Fruit fly (Drosophila melanogaster) whole organism, wandering third instar larva: ENCODE results near the gene CG14565.

Experiments
- Abd-B ChIP-seq: fragments of >200 bp; optimal IDR thresholded peaks from 2 replicates; lab custom pipeline; 2017; ENCODE audit warnings: missing biosample characterization, missing genetic modification characterization
- CG32264 ChIP-seq: fragments of 200-800 bp; sonication (Bioruptor generic); optimal IDR thresholded peaks from 2 replicates; lab custom pipeline; 2016; ENCODE audit warnings: missing biosample characterization, missing genetic modification characterization
- CG9705 ChIP-seq: fragments of 200-800 bp; sonication (Bioruptor generic); optimal IDR thresholded peaks from 2 replicates; lab custom pipeline; 2018; ENCODE audit warnings: missing biosample characterization, mild to moderate bottlenecking, missing genetic modification characterization
- CrebA ChIP-seq: fragments of 200-800 bp; sonication (Bioruptor generic); optimal IDR thresholded peaks from 2 replicates; lab custom pipeline; 2016; ENCODE audit warnings: missing biosample characterization, mild to moderate bottlenecking, missing genetic modification characterization, borderline replicate concordance
- Dfd ChIP-seq: fragments of >200 bp; optimal IDR thresholded peaks from 2 replicates; lab custom pipeline; 2017; ENCODE audit warnings: missing biosample characterization, missing genetic modification characterization
- Dif ChIP-seq: fragments of 200-275, 200-300 bp; sonication (Bioruptor generic); optimal IDR thresholded peaks from 2 replicates; lab custom pipeline; 2018; ENCODE audit warnings: missing biosample characterization, missing genetic modification characterization; ENCODE audit not compliant: partially characterized antibody
- GATAd ChIP-seq: sonication (Bioruptor generic); optimal IDR thresholded peaks from 2 replicates; lab custom pipeline; 2016; ENCODE audit warnings: missing biosample characterization, missing genetic modification characterization
- Hnf4 ChIP-seq: fragments of 200-800 bp; sonication (Bioruptor generic); optimal IDR thresholded peaks from 2 replicates; lab custom pipeline; 2016; ENCODE audit warnings: missing biosample characterization, mild to moderate bottlenecking, missing genetic modification characterization
- Hr78 ChIP-seq: fragments of >200 bp; optimal IDR thresholded peaks from 2 replicates; lab custom pipeline; 2017; ENCODE audit warnings: missing biosample characterization, missing genetic modification characterization
- Hr83 ChIP-seq: fragments of 200-300 bp; sonication (Bioruptor generic); optimal IDR thresholded peaks from 2 replicates; lab custom pipeline; 2016; ENCODE audit warnings: missing biosample characterization, mild to moderate bottlenecking, missing genetic modification characterization, moderate library complexity; ENCODE audit not compliant: poor library complexity, severe bottlenecking
- Jra ChIP-seq: sonication (Bioruptor generic); optimal IDR thresholded peaks from 2 replicates; lab custom pipeline; 2016; ENCODE audit warnings: missing biosample characterization, missing genetic modification characterization
- Mio ChIP-seq: sonication (Bioruptor generic); optimal IDR thresholded peaks from 2 replicates; lab custom pipeline; 2016; ENCODE audit warnings: missing biosample characterization, missing genetic modification characterization
- Myc ChIP-seq: fragments of >200 bp; optimal IDR thresholded peaks from 2 replicates; lab custom pipeline; 2017
- OdsH ChIP-seq: fragments of 200-800 bp; sonication (Bioruptor generic); optimal IDR thresholded peaks from 2 replicates; lab custom pipeline; 2016; ENCODE audit warnings: missing biosample characterization, mild to moderate bottlenecking, missing genetic modification characterization
- Sp1 ChIP-seq: fragments of 200-800 bp; sonication (Bioruptor generic); optimal IDR thresholded peaks from 3 replicates; lab custom pipeline; 2019; ENCODE audit warnings: missing biosample characterization, mild to moderate bottlenecking, missing genetic modification characterization, moderate library complexity
- Vsx2 ChIP-seq: fragments of 200-300, 225-300 bp; sonication (Bioruptor generic); optimal IDR thresholded peaks from 2 replicates; lab custom pipeline; 2018; ENCODE audit warnings: missing biosample characterization, missing genetic modification characterization; ENCODE audit not compliant: partially characterized antibody
- br ChIP-seq: fragments of 200-800 bp; sonication (Bioruptor generic); optimal IDR thresholded peaks from 2 replicates; lab custom pipeline; 2016; ENCODE audit warnings: missing biosample characterization, missing genetic modification characterization
- dl ChIP-seq, 2 experiments: fragments of 175-275, 200-275 bp in 1 of 2; fragments of 200-275 bp in 1 of 2; sonication (Bioruptor generic); optimal IDR thresholded peaks; lab custom pipeline; 2018; ENCODE audit warnings: mild to moderate bottlenecking in 2 of 2, missing biosample characterization in 2 of 2, missing genetic modification characterization in 2 of 2, moderate library complexity in 2 of 2; ENCODE audit not compliant: partially characterized antibody in 2 of 2, insufficient read depth in 1 of 2
- dsf ChIP-seq: sonication (Bioruptor generic); optimal IDR thresholded peaks from 2 replicates; lab custom pipeline; 2016; ENCODE audit warnings: missing biosample characterization, missing genetic modification characterization, borderline replicate concordance
- ey ChIP-seq: fragments of 200-800 bp; sonication (Bioruptor generic); optimal IDR thresholded peaks from 2 replicates; lab custom pipeline; 2016; ENCODE audit warnings: missing biosample characterization, missing genetic modification characterization
- foxo ChIP-seq, 2 experiments: fragments of 200-800 bp; sonication (Bioruptor generic); optimal IDR thresholded peaks; 2 replicates in 1 of 2; 3 replicates in 1 of 2; lab custom pipeline; 2016 to 2017; ENCODE audit warnings: missing biosample characterization in 2 of 2, missing genetic modification characterization in 2 of 2
- fru ChIP-seq: fragments of 200-800 bp; sonication (Bioruptor generic); optimal IDR thresholded peaks from 3 replicates; lab custom pipeline; 2016; ENCODE audit warnings: missing biosample characterization, mild to moderate bottlenecking, missing genetic modification characterization
- h ChIP-seq: fragments of 200-800 bp; sonication (Bioruptor generic); optimal IDR thresholded peaks from 3 replicates; lab custom pipeline; 2016; ENCODE audit warnings: missing biosample characterization, mild to moderate bottlenecking, missing genetic modification characterization
- jim ChIP-seq: fragments of 175-275, 200-325 bp; sonication (Bioruptor generic); optimal IDR thresholded peaks from 2 replicates; lab custom pipeline; 2016; ENCODE audit warnings: missing biosample characterization, mild to moderate bottlenecking, missing genetic modification characterization
- lola ChIP-seq: fragments of >200 bp; optimal IDR thresholded peaks from 2 replicates; lab custom pipeline; 2017; ENCODE audit warnings: missing biosample characterization, missing genetic modification characterization
- pan ChIP-seq: fragments of >200 bp; optimal IDR thresholded peaks from 2 replicates; lab custom pipeline; 2017
- psq ChIP-seq: fragments of 200-800 bp; sonication (Bioruptor generic); optimal IDR thresholded peaks from 3 replicates; lab custom pipeline; 2017; ENCODE audit warnings: missing biosample characterization, mild to moderate bottlenecking, missing genetic modification characterization, moderate library complexity
- rgr ChIP-seq: fragments of 200-800 bp; sonication (Bioruptor generic); optimal IDR thresholded peaks from 3 replicates; lab custom pipeline; 2016; ENCODE audit warnings: missing biosample characterization, mild to moderate bottlenecking, missing genetic modification characterization
- sv ChIP-seq: fragments of 200-800 bp; sonication (Bioruptor generic); optimal IDR thresholded peaks from 3 replicates; lab custom pipeline; 2016; ENCODE audit warnings: missing biosample characterization, missing genetic modification characterization
- tai ChIP-seq: sonication (Bioruptor generic); optimal IDR thresholded peaks from 2 replicates; lab custom pipeline; 2016; ENCODE audit warnings: missing biosample characterization, missing genetic modification characterization
- usp ChIP-seq: fragments of >200 bp; optimal IDR thresholded peaks from 2 replicates; lab custom pipeline; 2017; ENCODE audit warnings: missing biosample characterization, missing genetic modification characterization
- woc ChIP-seq: sonication (Bioruptor generic); optimal IDR thresholded peaks from 2 replicates; lab custom pipeline; 2016; ENCODE audit warnings: missing biosample characterization, mild to moderate bottlenecking, missing genetic modification characterization

The CG14565 gene

dm6 chr3L:21728616-21729047 lies 15.4 kb downstream of the CG14565 start, which contains the start of the genes CG11247 and Polr2H (continued):
- peak; percentile 93 for TF ChIP-seq Hnf4 (GFP tag; lab: Kevin White, UChicago)
- TF ChIP-seq pan (lab: Kevin White, UChicago): no peak
- TF ChIP-seq jim: peak; percentile 27
- TF ChIP-seq Myc (lab: Kevin White, UChicago): peak; percentile 56
- TF ChIP-seq Abd-B (GFP tag; lab: Kevin White, UChicago): no peak
- TF ChIP-seq GATAd: peak; percentile 69
- TF ChIP-seq CrebA (GFP tag; lab: Kevin White, UChicago): no peak

- TF ChIP-seq sv: no peak
- TF ChIP-seq Hr78 (GFP tag; lab: Kevin White, UChicago): no peak
- no peak for TF ChIP-seq tai (GFP tag; lab: Kevin White, UChicago)
- no peak for TF ChIP-seq Mio (GFP tag; lab: Kevin White, UChicago)
- TF ChIP-seq jim: no peak
- no peak for TF ChIP-seq CrebA (GFP tag; lab: Kevin White, UChicago)
- TF ChIP-seq CG32264 (GFP tag; lab: Kevin White, UChicago): no peak
- no peak for TF ChIP-seq OdsH (GFP tag; lab: Kevin White, UChicago)
- TF ChIP-seq Hnf4 (GFP tag; lab: Kevin White, UChicago): no peak
- no peak for TF ChIP-seq lola (GFP tag; lab: Kevin White, UChicago)
- TF ChIP-seq Dif (GFP tag; lab: Kevin White, UChicago): no peak
- no peak for TF ChIP-seq br
- TF ChIP-seq dsf (GFP tag; lab: Kevin White, UChicago): no peak
- TF ChIP-seq foxo (GFP tag; optimal IDR thresholded peaks at IDR 0.05; lab: Kevin White, UChicago): no peak
- no peak for TF ChIP-seq fru (GFP tag; lab: Kevin White, UChicago)
- no peak for TF ChIP-seq pan (lab: Kevin White, UChicago)
- TF ChIP-seq psq (GFP tag; lab: Kevin White, UChicago): no peak
- no peak for TF ChIP-seq rgr (GFP tag; lab: Kevin White, UChicago)
- TF ChIP-seq Jra (GFP tag; lab: Kevin White, UChicago): no peak
- no peak for TF ChIP-seq Dfd (GFP tag; lab: Kevin White, UChicago)
Observed at dm6 chr3L:21727728-21728124, 16.3 kb downstream of the CG14565 start.

- TF ChIP-seq psq (GFP tag; lab: Kevin White, UChicago) (no peak), Hr83 (GFP tag; lab: Kevin White, UChicago) (no peak), Sp1 (GFP tag; lab: Kevin White, UChicago) (no peak), ey (GFP tag; lab: Kevin White, UChicago) (no peak)
- TF ChIP-seq, all 38 proteins: peak for 0
Observed at dm6 chr3L:21727013-21727727, 16.9 kb downstream of the CG14565 start.

dm6 chr3L:21720869-21721268 lies 23.2 kb downstream of the CG14565 start:
- TF ChIP-seq CrebA (GFP tag; lab: Kevin White, UChicago): no peak
- peak; percentile 6 for TF ChIP-seq fru (GFP tag; lab: Kevin White, UChicago)
- peak; percentile 16 for TF ChIP-seq h (GFP tag; lab: Kevin White, UChicago)
- peak in 1 of 2 experiments; percentile 9 for TF ChIP-seq foxo (GFP tag; optimal IDR thresholded peaks at IDR 0.05; lab: Kevin White, UChicago)
- TF ChIP-seq, all 38 proteins: peak for 3

- TF ChIP-seq Dfd (GFP tag; lab: Kevin White, UChicago) (peak; percentile 95), foxo (GFP tag; optimal IDR thresholded peaks at IDR 0.05; lab: Kevin White, UChicago) (no peak)
Observed at dm6 chr3L:21718233-21718632, 25.8 kb downstream of the CG14565 start.

dm6 chr3L:21715974-21716373 lies 28.1 kb downstream of the CG14565 start:
- TF ChIP-seq lola (GFP tag; lab: Kevin White, UChicago) (no peak), usp (GFP tag; lab: Kevin White, UChicago) (no peak), tai (GFP tag; lab: Kevin White, UChicago) (no peak), rgr (GFP tag; lab: Kevin White, UChicago) (no peak), CG32264 (GFP tag; lab: Kevin White, UChicago) (no peak), CG9705 (GFP tag; lab: Kevin White, UChicago) (no peak), Vsx2 (GFP tag; lab: Kevin White, UChicago) (no peak), Sp1 (GFP tag; lab: Kevin White, UChicago) (no peak), Hnf4 (GFP tag; lab: Kevin White, UChicago) (no peak), Dfd (GFP tag; lab: Kevin White, UChicago) (no peak), h (GFP tag; lab: Kevin White, UChicago) (no peak), Myc (lab: Kevin White, UChicago) (no peak), pan (lab: Kevin White, UChicago) (no peak), dl (GFP tag; optimal IDR thresholded peaks at IDR 0.05; lab: Kevin White, UChicago; ENCODE audit: insufficient read depth in 1 of 2, partially characterized antibody in 2 of 2) (no peak), psq (GFP tag; lab: Kevin White, UChicago) (no peak), GATAd (no peak), woc (GFP tag; lab: Kevin White, UChicago) (no peak), Hr78 (GFP tag; lab: Kevin White, UChicago) (no peak)
- TF ChIP-seq, all 38 proteins: peak for 0
